Fruit fly (Drosophila melanogaster) whole organism, embryonic: ENCODE results near the gene CG3119.

Experiments
- Adf1 ChIP-seq: fragments of 200-800 bp; sonication (Bioruptor generic); IDR thresholded peaks from 2 replicates; pipeline ENCODE4 v1.3.6; 2022; ENCODE audit warnings: missing biosample characterization, missing genetic modification characterization
- BEAF-32 ChIP-seq: fragments of 200-800 bp; sonication (Bioruptor generic); optimal IDR thresholded peaks from 3 replicates; lab custom pipeline; 2017; ENCODE audit warnings: missing biosample characterization, missing genetic modification characterization, mild to moderate bottlenecking, moderate library complexity, missing genetic modification reagents
- CG10543 ChIP-seq: fragments of 200-800 bp; sonication (Bioruptor generic); optimal IDR thresholded peaks from 3 replicates; lab custom pipeline; 2017; ENCODE audit warnings: missing biosample characterization, mild to moderate bottlenecking, missing genetic modification characterization, moderate library complexity
- CG10565 ChIP-seq: fragments of 200-800 bp; sonication (Bioruptor generic); optimal IDR thresholded peaks from 3 replicates; lab custom pipeline; 2016; ENCODE audit warnings: missing biosample characterization, mild to moderate bottlenecking, missing genetic modification characterization
- CG10654 ChIP-seq: fragments of 200-800 bp; sonication (Bioruptor generic); optimal IDR thresholded peaks from 2 replicates; lab custom pipeline; 2016; ENCODE audit warnings: missing biosample characterization, missing genetic modification characterization
- CG11398 ChIP-seq: fragments of 200-800 bp; sonication (Bioruptor generic); optimal IDR thresholded peaks from 2 replicates; lab custom pipeline; 2016; ENCODE audit warnings: missing biosample characterization, missing genetic modification characterization
- CG12744 ChIP-seq: fragments of 200-800 bp; sonication (Bioruptor generic); optimal IDR thresholded peaks from 2 replicates; lab custom pipeline; 2016; ENCODE audit warnings: missing biosample characterization, missing genetic modification characterization
- CG13424 ChIP-seq: fragments of 200-800 bp; sonication (Bioruptor generic); optimal IDR thresholded peaks from 2 replicates; lab custom pipeline; 2019; ENCODE audit warnings: missing biosample characterization, mild to moderate bottlenecking, missing genetic modification characterization, moderate library complexity
- CG14710 ChIP-seq: fragments of 200-800 bp; sonication (Bioruptor generic); optimal IDR thresholded peaks from 3 replicates; lab custom pipeline; 2019; ENCODE audit warnings: missing biosample characterization, mild to moderate bottlenecking, missing genetic modification characterization, moderate library complexity
- CG15073 ChIP-seq: fragments of 200-800 bp; sonication (Bioruptor generic); optimal IDR thresholded peaks from 2 replicates; lab custom pipeline; 2016; ENCODE audit warnings: missing biosample characterization, missing genetic modification characterization
- CG18011 ChIP-seq: fragments of 200-800 bp; sonication (Bioruptor generic); optimal IDR thresholded peaks from 2 replicates; lab custom pipeline; 2017; ENCODE audit warnings: missing biosample characterization, missing genetic modification characterization, mild to moderate bottlenecking, moderate library complexity, missing genotype
- CG18764 ChIP-seq: fragments of 200-800 bp; sonication (Bioruptor generic); optimal IDR thresholded peaks from 3 replicates; lab custom pipeline; 2016; ENCODE audit warnings: missing biosample characterization, missing genetic modification characterization
- CG2202 ChIP-seq: fragments of 200-800 bp; sonication (Bioruptor generic); optimal IDR thresholded peaks from 2 replicates; lab custom pipeline; 2018; ENCODE audit warnings: missing biosample characterization, mild to moderate bottlenecking, missing genetic modification characterization
- CG42726 ChIP-seq: fragments of 200-800 bp; sonication (Bioruptor generic); IDR thresholded peaks from 2 replicates; pipeline ENCODE4 v1.3.6; 2022; ENCODE audit warnings: missing biosample characterization, missing genetic modification characterization; ENCODE audit not compliant: partially characterized antibody
- CG4360 ChIP-seq: fragments of 200-800 bp; sonication (Bioruptor generic); IDR thresholded peaks from 2 replicates; pipeline ENCODE4 v1.3.6; 2022; ENCODE audit warnings: missing biosample characterization, missing genetic modification characterization
- CG4404 ChIP-seq: fragments of 200-800 bp; sonication (Bioruptor generic); IDR thresholded peaks from 2 replicates; pipeline ENCODE4 v1.3.6; 2022; ENCODE audit warnings: missing biosample characterization, missing genetic modification characterization
- CG6654 ChIP-seq: fragments of 200-800 bp; sonication (Bioruptor generic); optimal IDR thresholded peaks from 2 replicates; lab custom pipeline; 2017; ENCODE audit warnings: missing biosample characterization, mild to moderate bottlenecking, missing genetic modification characterization
- CG6791 ChIP-seq: fragments of 200-800 bp; sonication (Bioruptor generic); IDR thresholded peaks from 3 replicates; pipeline ENCODE4 v1.3.6; 2022; ENCODE audit warnings: missing biosample characterization, missing genetic modification characterization; ENCODE audit not compliant: partially characterized antibody
- CG7839 ChIP-seq: fragments of 200-800 bp; sonication (Bioruptor generic); optimal IDR thresholded peaks from 3 replicates; lab custom pipeline; 2018; ENCODE audit warnings: missing biosample characterization, mild to moderate bottlenecking, missing genetic modification characterization, moderate library complexity
- CG8281 ChIP-seq: fragments of 200-800 bp; sonication (Bioruptor generic); optimal IDR thresholded peaks from 2 replicates; lab custom pipeline; 2018; ENCODE audit warnings: missing biosample characterization, mild to moderate bottlenecking, missing genetic modification characterization, moderate library complexity
- CG9609 ChIP-seq: fragments of 200-800 bp; sonication (Bioruptor generic); optimal IDR thresholded peaks from 3 replicates; lab custom pipeline; 2016; ENCODE audit warnings: missing biosample characterization, missing genetic modification characterization
- Dip3 ChIP-seq: fragments of 200-800 bp; sonication (Bioruptor generic); optimal IDR thresholded peaks from 3 replicates; lab custom pipeline; 2016; ENCODE audit warnings: missing biosample characterization, missing genetic modification characterization
- Gsc ChIP-seq: fragments of 200-800 bp; sonication (Bioruptor generic); IDR thresholded peaks from 2 replicates; pipeline ENCODE4 v1.3.6; 2022; ENCODE audit warnings: missing biosample characterization, missing genetic modification characterization
- HmgD ChIP-seq: fragments of 200-800 bp; sonication (Bioruptor generic); optimal IDR thresholded peaks from 3 replicates; lab custom pipeline; 2016; ENCODE audit warnings: missing biosample characterization, missing genetic modification characterization
- Hsf ChIP-seq: fragments of 200-800 bp; sonication (Bioruptor generic); optimal IDR thresholded peaks from 3 replicates; lab custom pipeline; 2016; ENCODE audit warnings: missing biosample characterization, missing genetic modification characterization
- NC2β ChIP-seq: fragments of 200-800 bp; sonication (Bioruptor generic); optimal IDR thresholded peaks from 2 replicates; lab custom pipeline; 2016; ENCODE audit warnings: missing biosample characterization, missing genetic modification characterization
- Oaz ChIP-seq: fragments of 200-800 bp; sonication (Bioruptor generic); IDR thresholded peaks from 2 replicates; pipeline ENCODE4 v1.3.6; 2022; ENCODE audit warnings: missing biosample characterization, missing genetic modification characterization
- Opbp ChIP-seq: fragments of 200-800 bp; sonication (Bioruptor generic); IDR thresholded peaks from 3 replicates; pipeline ENCODE4 v1.3.6; 2022; ENCODE audit warnings: missing biosample characterization, missing genetic modification characterization; ENCODE audit not compliant: partially characterized antibody
- Spps ChIP-seq: fragments of 200-800 bp; sonication (Bioruptor generic); optimal IDR thresholded peaks from 2 replicates; lab custom pipeline; 2018; ENCODE audit warnings: missing biosample characterization, mild to moderate bottlenecking, missing genetic modification characterization
- Tbp ChIP-seq: fragments of >200 bp; optimal IDR thresholded peaks from 2 replicates; lab custom pipeline; 2018; ENCODE audit warnings: missing biosample characterization, missing genetic modification characterization
- ab ChIP-seq: fragments of 200-800 bp; sonication (Bioruptor generic); optimal IDR thresholded peaks from 2 replicates; lab custom pipeline; 2016; ENCODE audit warnings: missing biosample characterization, missing genetic modification characterization
- bcd ChIP-seq: fragments of 200-800 bp; sonication (Bioruptor generic); optimal IDR thresholded peaks from 2 replicates; lab custom pipeline; 2017; ENCODE audit warnings: missing biosample characterization, mild to moderate bottlenecking, missing genetic modification characterization
- br ChIP-seq: fragments of >200 bp; optimal IDR thresholded peaks from 2 replicates; lab custom pipeline; 2017
- cas ChIP-seq: fragments of 200-800 bp; sonication (Bioruptor generic); IDR thresholded peaks from 2 replicates; pipeline ENCODE4 v1.3.6; 2022; ENCODE audit warnings: missing biosample characterization, missing genetic modification characterization
- chif ChIP-seq, 2 experiments: fragments of 200-800 bp; sonication (Bioruptor generic); optimal IDR thresholded peaks; 3 replicates each; lab custom pipeline; 2016; ENCODE audit warnings: missing biosample characterization in 2 of 2, missing genetic modification characterization in 2 of 2
- fd96Cb ChIP-seq: fragments of 200-800 bp; sonication (Bioruptor generic); optimal IDR thresholded peaks from 2 replicates; lab custom pipeline; 2018; ENCODE audit warnings: missing biosample characterization, mild to moderate bottlenecking, missing genetic modification characterization, moderate library complexity
- fru ChIP-seq: fragments of >200 bp; optimal IDR thresholded peaks from 2 replicates; lab custom pipeline; 2017
- gcm2 ChIP-seq: fragments of 200-800 bp; sonication (Bioruptor generic); optimal IDR thresholded peaks from 2 replicates; lab custom pipeline; 2016; ENCODE audit warnings: missing biosample characterization, missing genetic modification characterization
- h ChIP-seq: fragments of >200 bp; optimal IDR thresholded peaks from 2 replicates; lab custom pipeline; 2017
- hb ChIP-seq: fragments of 200-800 bp; sonication (Bioruptor generic); IDR thresholded peaks from 3 replicates; pipeline ENCODE4 v1.3.6; 2022; ENCODE audit warnings: missing biosample characterization, missing genetic modification characterization; ENCODE audit not compliant: partially characterized antibody
- hkb ChIP-seq, 2 experiments: fragments of 200-800 bp in 1 of 2; fragments of >200 bp in 1 of 2; sonication (Bioruptor generic) in 1 of 2; IDR thresholded peaks in 1 of 2; optimal IDR thresholded peaks in 1 of 2; 2 replicates each; pipeline versions ENCODE4 v1.3.6 to Lab custom; 2017 to 2022; ENCODE audit warnings: missing biosample characterization in 1 of 2, missing genetic modification characterization in 1 of 2
- lov ChIP-seq, 2 experiments: fragments of 200-800 bp in 1 of 2; fragments of >200 bp in 1 of 2; sonication (Bioruptor generic) in 1 of 2; IDR thresholded peaks in 1 of 2; optimal IDR thresholded peaks in 1 of 2; 2 replicates in 1 of 2; 3 replicates in 1 of 2; pipeline versions ENCODE4 v1.3.6 to Lab custom; 2017 to 2022; ENCODE audit warnings: missing biosample characterization in 1 of 2, missing genetic modification characterization in 1 of 2
- pnt ChIP-seq: fragments of 200-800 bp; sonication (Bioruptor generic); optimal IDR thresholded peaks from 3 replicates; lab custom pipeline; 2016; ENCODE audit warnings: missing biosample characterization, missing genetic modification characterization
- pros ChIP-seq: fragments of 200-800 bp; sonication (Bioruptor generic); optimal IDR thresholded peaks from 3 replicates; lab custom pipeline; 2019; ENCODE audit warnings: missing biosample characterization, mild to moderate bottlenecking, missing genetic modification characterization, moderate library complexity
- sens ChIP-seq: fragments of 200-800 bp; sonication (Bioruptor generic); peaks from one replicate; lab custom pipeline; 2016; ENCODE audit warnings: missing biosample characterization, missing genetic modification characterization
- sug ChIP-seq: fragments of 200-800 bp; optimal IDR thresholded peaks from 2 replicates; lab custom pipeline; 2019; ENCODE audit warnings: missing biosample characterization, mild to moderate bottlenecking, missing genetic modification characterization, moderate library complexity
- wdn ChIP-seq: fragments of 200-800 bp; sonication (Bioruptor generic); IDR thresholded peaks from 2 replicates; pipeline ENCODE4 v1.3.6; 2022; ENCODE audit warnings: missing biosample characterization, missing genetic modification characterization
- yki ChIP-seq: fragments of >200 bp; optimal IDR thresholded peaks from 3 replicates; lab custom pipeline; 2018
- zen ChIP-seq: fragments of 200-800 bp; sonication (Bioruptor generic); optimal IDR thresholded peaks from 3 replicates; lab custom pipeline; 2018; ENCODE audit warnings: missing biosample characterization, mild to moderate bottlenecking, missing genetic modification characterization, moderate library complexity
- zf30C ChIP-seq: fragments of 200-800 bp; sonication (Bioruptor generic); optimal IDR thresholded peaks from 3 replicates; lab custom pipeline; 2018; ENCODE audit warnings: missing biosample characterization, mild to moderate bottlenecking, missing genetic modification characterization

Gene CG3119

DNA sequence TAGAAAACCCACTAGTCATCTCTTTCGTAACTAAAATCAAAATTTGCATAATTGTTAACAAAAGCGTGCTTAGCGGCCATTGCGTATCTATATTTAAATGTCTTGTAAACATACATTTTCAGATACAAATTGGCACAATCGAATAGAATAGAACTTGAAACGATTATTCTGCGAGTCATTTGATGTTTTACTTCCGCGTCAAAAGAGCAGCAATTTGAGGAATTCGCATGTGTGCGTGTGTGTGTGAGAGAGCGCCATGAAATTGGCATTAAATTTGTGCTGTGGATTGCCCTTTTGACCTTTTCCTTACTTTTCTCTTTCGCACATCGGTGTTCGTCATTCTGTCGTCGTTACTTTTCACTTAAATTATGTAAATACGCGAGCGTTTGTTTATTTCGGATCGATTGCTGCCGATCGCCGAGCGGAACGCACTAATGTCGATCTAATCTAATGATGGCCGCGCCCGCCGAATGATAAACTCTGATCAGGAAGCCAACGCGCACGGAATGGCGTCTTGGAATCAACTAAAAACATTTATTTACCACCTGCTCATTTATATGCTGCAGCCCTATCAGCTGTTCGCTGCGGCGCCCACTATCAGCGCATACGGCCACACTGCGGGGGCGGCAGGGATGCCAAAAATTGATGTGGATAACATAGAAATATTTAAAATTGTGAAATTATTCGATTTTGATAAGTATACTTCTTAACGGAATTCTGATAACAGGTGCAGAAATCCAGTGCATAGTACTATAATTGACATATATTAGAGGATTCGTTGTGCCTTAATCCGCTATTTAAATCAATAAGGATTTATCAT is 47.3 kb upstream of the CG3119 start (continued):
- no peak for TF ChIP-seq CG18764 (GFP tag; lab: Kevin White, UChicago)
- TF ChIP-seq CG6654 (GFP tag; lab: Kevin White, UChicago), result no peak
- no peak for TF ChIP-seq BEAF-32 (GFP tag; lab: Kevin White, UChicago)
- no peak for TF ChIP-seq sens
- TF ChIP-seq CG14710, result peak; percentile 56
- TF ChIP-seq sug (tag; lab: Kevin White, UChicago), result peak; percentile 74
- no peak for TF ChIP-seq hb (GFP tag; lab: Robert Waterston, UW)
- peak; percentile 30 for TF ChIP-seq CG7839 (tag; lab: Kevin White, UChicago)
- TF ChIP-seq Oaz (GFP tag; lab: Robert Waterston, UW), result 0 out of 2 replicates have a peak, but pooled peaks have one; percentile 30
- TF ChIP-seq CG6791 (GFP tag; lab: Robert Waterston, UW), result peak; percentile 75
- TF ChIP-seq fru (lab: Kevin White, UChicago), result no peak
- TF ChIP-seq Dip3 (GFP tag; lab: Kevin White, UChicago), result no peak
- TF ChIP-seq CG18011 (GFP tag; lab: Kevin White, UChicago), result no peak
- TF ChIP-seq yki, result no peak
- TF ChIP-seq CG10654 (GFP tag; lab: Kevin White, UChicago), result no peak
- peak; percentile 71 for TF ChIP-seq Opbp (GFP tag; lab: Robert Waterston, UW)
- no peak for TF ChIP-seq CG11398 (GFP tag; lab: Kevin White, UChicago)
- 0 out of 2 replicates have a peak, but pooled peaks have one; percentile 15 for TF ChIP-seq cas (GFP tag; lab: Robert Waterston, UW)
- TF ChIP-seq CG10543 (GFP tag; lab: Kevin White, UChicago), result peak; percentile 80
- no peak for TF ChIP-seq Hsf (GFP tag; lab: Kevin White, UChicago)
- no peak for TF ChIP-seq wdn (GFP tag; lab: Robert Waterston, UW)
- no peak for TF ChIP-seq bcd (GFP tag; lab: Kevin White, UChicago)
- TF ChIP-seq chif (GFP tag; optimal IDR thresholded peaks at IDR 0.05; lab: Kevin White, UChicago), result no peak
- TF ChIP-seq CG15073 (GFP tag; lab: Kevin White, UChicago), result no peak
- TF ChIP-seq ab, result no peak
- no peak for TF ChIP-seq CG10565 (GFP tag; lab: Kevin White, UChicago)
- peak; percentile 44 for TF ChIP-seq CG8281 (tag; lab: Kevin White, UChicago)
- TF ChIP-seq Tbp (GFP tag; lab: Kevin White, UChicago), result no peak
- TF ChIP-seq CG9609, result no peak
- TF ChIP-seq pros (GFP tag; lab: Kevin White, UChicago), result peak; percentile 21
- peak; percentile 70; the same call in 1 of the 2 replicates for TF ChIP-seq CG42726 (GFP tag; lab: Robert Waterston, UW)
- TF ChIP-seq zf30C (GFP tag; lab: Kevin White, UChicago), result no peak
- no peak for TF ChIP-seq NC2β (GFP tag; lab: Kevin White, UChicago)
- TF ChIP-seq lov (optimal IDR thresholded peaks at IDR 0.05; lab: Kevin White, UChicago), result no peak
- 0 out of 3 replicates have a peak, but pooled peaks have one; percentile 59 for TF ChIP-seq lov (GFP tag; IDR thresholded peaks at IDR 0.05; lab: Robert Waterston, UW)
- peak; percentile 70 for TF ChIP-seq Adf1 (GFP tag; lab: Robert Waterston, UW)
- peak; percentile 51; the same call in 1 of the 2 replicates for TF ChIP-seq CG4360 (GFP tag; lab: Robert Waterston, UW)
- no peak for TF ChIP-seq fd96Cb (tag; lab: Kevin White, UChicago)
- peak; percentile 14 for TF ChIP-seq CG2202 (tag; lab: Kevin White, UChicago)
- no peak for TF ChIP-seq zen (tag; lab: Kevin White, UChicago)
- TF ChIP-seq h (lab: Kevin White, UChicago), result no peak
- peak; percentile 52 for TF ChIP-seq CG13424
- TF ChIP-seq br (lab: Kevin White, UChicago), result no peak
- no peak for TF ChIP-seq Gsc (GFP tag; lab: Robert Waterston, UW)
- no peak for TF ChIP-seq CG12744 (GFP tag; lab: Kevin White, UChicago)
- TF ChIP-seq Spps (tag; lab: Kevin White, UChicago), result no peak
- no peak for TF ChIP-seq CG4404 (GFP tag; lab: Robert Waterston, UW)
- no peak for TF ChIP-seq gcm2
- no peak for TF ChIP-seq hkb (optimal IDR thresholded peaks at IDR 0.05; lab: Kevin White, UChicago)
- peak; percentile 30 for TF ChIP-seq hkb (GFP tag; IDR thresholded peaks at IDR 0.05; lab: Robert Waterston, UW)
- TF ChIP-seq HmgD (GFP tag; lab: Kevin White, UChicago), result no peak
- no peak for TF ChIP-seq pnt (GFP tag; lab: Kevin White, UChicago)
